Fruit fly (Drosophila melanogaster) S2 (cell line): ENCODE measurements around the gene Cox17.

ENCODE experiments used
- CG8478 ChIP-seq: fragments of >200 bp; optimal IDR thresholded peaks from 2 replicates; lab custom pipeline; 2018
- CTCF ChIP-seq, 2 experiments: fragments of >200 bp; optimal IDR thresholded peaks; 2 replicates each; lab custom pipeline; 2018

DNA sequence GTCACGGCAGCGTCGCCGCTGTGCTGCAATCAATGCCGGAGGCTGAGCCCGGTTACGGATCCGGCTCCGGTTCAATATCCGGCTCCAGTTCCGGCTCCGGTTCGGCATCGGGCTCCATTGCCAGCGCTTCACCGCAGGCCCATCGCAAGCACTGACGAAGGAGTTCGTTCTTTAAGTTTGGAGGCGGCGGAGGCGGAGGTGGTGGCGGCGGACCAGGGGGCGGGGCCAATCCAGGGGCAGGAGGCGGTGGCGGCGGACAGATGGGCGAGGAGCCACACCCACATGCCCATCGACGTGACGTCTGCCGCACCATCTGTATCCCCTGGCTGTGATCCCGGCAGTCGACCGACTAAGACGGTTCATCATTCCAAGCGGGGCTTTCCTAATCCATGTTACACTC lies 27.4 kb upstream of the Cox17 start:
- TF ChIP-seq CG8478 (lab: Kevin White, UChicago), result no peak
- no peak for TF ChIP-seq CTCF (optimal IDR thresholded peaks at IDR 0.05; lab: Kevin White, UChicago)
